Fruit fly (Drosophila melanogaster): ENCODE measurements around the gene CG42779.
A peak's percentile ranks its signal among the peaks of the same experiment; 100 is the strongest.

CG42779 gene

DNA sequence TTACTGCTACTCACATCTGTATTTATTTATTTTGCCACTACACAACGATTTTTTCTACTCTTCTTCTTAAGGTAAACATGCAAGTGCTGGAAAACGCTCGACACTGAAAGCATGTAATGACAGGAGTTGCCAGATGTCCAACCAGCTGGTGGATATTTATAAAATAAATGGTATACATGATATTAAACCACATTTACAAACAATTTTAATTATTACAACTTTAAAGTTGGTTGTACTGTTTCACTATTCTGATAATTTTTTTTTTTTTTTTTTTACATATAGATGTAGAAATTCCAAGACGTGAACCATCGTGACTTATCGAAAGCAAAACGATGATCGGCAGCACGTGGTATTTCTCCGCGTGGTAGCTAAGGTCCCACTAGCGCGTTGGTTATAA is 41.5 kb upstream of the CG42779 start, which contains the start of the genes Keap1 and kuk (continued):
- no peak for TF ChIP-seq CG18262 (tag; optimal IDR thresholded peaks at IDR 0.05)
- TF ChIP-seq pnt (GFP tag; optimal IDR thresholded peaks at IDR 0.05), result no peak
- no peak for TF ChIP-seq CG7745 (tag; optimal IDR thresholded peaks at IDR 0.05)
- peak; percentile 35 for TF ChIP-seq NC2α (GFP tag; optimal IDR thresholded peaks at IDR 0.05)
- no peak for TF ChIP-seq CG12236 (GFP tag; optimal IDR thresholded peaks at IDR 0.05)
- peak; percentile 59 for TF ChIP-seq CG1602 (GFP tag; optimal IDR thresholded peaks at IDR 0.05)
- TF ChIP-seq kay (GFP tag; optimal IDR thresholded peaks at IDR 0.05), result no peak
- TF ChIP-seq CG2120 (GFP tag; optimal IDR thresholded peaks at IDR 0.05), result peak; percentile 81
- TF ChIP-seq jumu (GFP tag; optimal IDR thresholded peaks at IDR 0.05), result peak; percentile 21
- peak; percentile 24 for TF ChIP-seq ATbp (GFP tag; optimal IDR thresholded peaks at IDR 0.05)
- no peak for TF ChIP-seq gsb (GFP tag; IDR thresholded peaks at IDR 0.05)
- no peak for TF ChIP-seq CG15479 (GFP tag; optimal IDR thresholded peaks at IDR 0.05)
- TF ChIP-seq CG8478 (optimal IDR thresholded peaks at IDR 0.05), result no peak
- peak; percentile 37 for TF ChIP-seq CG10543 (GFP tag; optimal IDR thresholded peaks at IDR 0.05)
- peak; percentile 61 for TF ChIP-seq CG11247 (GFP tag; IDR thresholded peaks at IDR 0.05)
- TF ChIP-seq CG4328 (GFP tag; optimal IDR thresholded peaks at IDR 0.05), result no peak
- TF ChIP-seq CG17385 (GFP tag; optimal IDR thresholded peaks at IDR 0.05), result peak; percentile 99
- peak; percentile 41 for TF ChIP-seq CG10209 (GFP tag; optimal IDR thresholded peaks at IDR 0.05)
- TF ChIP-seq ap (GFP tag; IDR thresholded peaks at IDR 0.05), result peak; percentile 42; the same call in 1 of the 2 replicates
- peak; percentile 65 for TF ChIP-seq Camta (GFP tag; optimal IDR thresholded peaks at IDR 0.05)
- TF ChIP-seq Kr (GFP tag; optimal IDR thresholded peaks at IDR 0.05), result no peak
- TF ChIP-seq ato (GFP tag; IDR thresholded peaks at IDR 0.05; ENCODE audit: partially characterized antibody), result no peak; the same call in 1 of the 2 replicates
- TF ChIP-seq gcm2 (GFP tag; optimal IDR thresholded peaks at IDR 0.05), result peak; percentile 41
- TF ChIP-seq Bteb2 (GFP tag; optimal IDR thresholded peaks at IDR 0.05), result peak; percentile 49
- peak; percentile 75 for TF ChIP-seq CG12659 (GFP tag; optimal IDR thresholded peaks at IDR 0.05)
- TF ChIP-seq tin (GFP tag; optimal IDR thresholded peaks at IDR 0.05), result peak; percentile 26
- TF ChIP-seq CG31441 (GFP tag; IDR thresholded peaks at IDR 0.05), result no peak
- peak; percentile 32 for TF ChIP-seq CG4820 (GFP tag; optimal IDR thresholded peaks at IDR 0.05)
- no peak for TF ChIP-seq Abd-B (GFP tag; optimal IDR thresholded peaks at IDR 0.05)
- peak; percentile 70 for TF ChIP-seq stwl (tag; optimal IDR thresholded peaks at IDR 0.05)
- peak; percentile 62 for TF ChIP-seq Dref (GFP tag; IDR thresholded peaks at IDR 0.05)
- peak; percentile 53 for TF ChIP-seq CG9609 (GFP tag; optimal IDR thresholded peaks at IDR 0.05)
- TF ChIP-seq tna (GFP tag; IDR thresholded peaks at IDR 0.05; ENCODE audit: partially characterized antibody), result peak; percentile 61
- TF ChIP-seq CG3838 (GFP tag; optimal IDR thresholded peaks at IDR 0.05), result peak; percentile 67
- TF ChIP-seq zfh1 (GFP tag; IDR thresholded peaks at IDR 0.05), result peak; percentile 63; the same call in 1 of the 3 replicates
- TF ChIP-seq caup (GFP tag; optimal IDR thresholded peaks at IDR 0.05; ENCODE audit: severe bottlenecking), result peak; percentile 59
- no peak for TF ChIP-seq bigmax (GFP tag; optimal IDR thresholded peaks at IDR 0.05)
- TF ChIP-seq trem (tag; optimal IDR thresholded peaks at IDR 0.05), result peak; percentile 86
- TF ChIP-seq CG11695 (GFP tag; IDR thresholded peaks at IDR 0.05), result 0 out of 3 replicates have a peak, but pooled peaks have one; percentile 14
- peak; percentile 88 for TF ChIP-seq Bgb (GFP tag; IDR thresholded peaks at IDR 0.05; ENCODE audit: partially characterized antibody)
- no peak for TF ChIP-seq Dip2 (GFP tag; IDR thresholded peaks at IDR 0.05)
- no peak for TF ChIP-seq ftz-f1 (GFP tag; optimal IDR thresholded peaks at IDR 0.05)
- TF ChIP-seq CG14441 (GFP tag; IDR thresholded peaks at IDR 0.05), result peak; percentile 57; the same call in 1 of the 2 replicates
- TF ChIP-seq Mrtf (GFP tag; IDR thresholded peaks at IDR 0.05), result no peak
- no peak for TF ChIP-seq ttk (GFP tag; IDR thresholded peaks at IDR 0.05)
- TF ChIP-seq eyg (GFP tag; optimal IDR thresholded peaks at IDR 0.05), result peak; percentile 58
- peak; percentile 95 for TF ChIP-seq BEAF-32 (GFP tag; optimal IDR thresholded peaks at IDR 0.05)
- peak; percentile 64 for TF ChIP-seq tio (GFP tag; optimal IDR thresholded peaks at IDR 0.05)
- peak; percentile 20 for TF ChIP-seq Tbp (GFP tag; optimal IDR thresholded peaks at IDR 0.05)
- TF ChIP-seq CHES-1-like (GFP tag; optimal IDR thresholded peaks at IDR 0.05), result peak; percentile 82
- TF ChIP-seq bcd (GFP tag; optimal IDR thresholded peaks at IDR 0.05), result peak; percentile 60

All from whole organism, embryonic.